Worm (Caenorhabditis elegans): ENCODE data around the gene F38A6.5.
A peak's percentile ranks its signal among the peaks of the same experiment; 100 is the strongest.

- TF ChIP-seq lsy-2 (tag; optimal IDR thresholded peaks at IDR 0.05) (peak; percentile 90 to 93), egl-27 (tag; optimal IDR thresholded peaks at IDR 0.05) (no peak), lin-39 (tag; optimal IDR thresholded peaks at IDR 0.05) (no peak), ceh-28 (tag; optimal IDR thresholded peaks at IDR 0.05) (peak; percentile 6), tra-1 (GFP tag; IDR thresholded peaks at IDR 0.05) (peak; percentile 74), mxl-2 (GFP tag; conservative IDR thresholded peaks at IDR 0.05) (no peak), R02D3.7 (tag; optimal IDR thresholded peaks at IDR 0.05) (no peak), snpc-4 (tag; optimal IDR thresholded peaks at IDR 0.05) (peak; percentile 7), ama-1 (optimal IDR thresholded peaks at IDR 0.05) (peak; percentile 5), sdz-12 (GFP tag; optimal IDR thresholded peaks at IDR 0.05) (peak; percentile 79)
These were observed 4.7 kb upstream of the F38A6.5 start for ce11 chrV:20778257-20778697.

Data from whole organism, L4 larva.